Fruit fly (Drosophila melanogaster) whole organism, embryonic: Measurements from ENCODE around the gene cmb.

ENCODE experiments used
- ATbp ChIP-seq: fragments of 200-800 bp; sonication (Bioruptor generic); optimal IDR thresholded peaks from 2 replicates; lab custom pipeline; 2017; ENCODE audit warnings: missing biosample characterization, mild to moderate bottlenecking, missing genetic modification characterization, missing genetic modification reagents
- Adf1 ChIP-seq: fragments of 200-800 bp; sonication (Bioruptor generic); IDR thresholded peaks from 2 replicates; pipeline ENCODE4 v1.3.6; 2022; ENCODE audit warnings: missing biosample characterization, missing genetic modification characterization
- Asciz ChIP-seq: fragments of 200-800 bp; sonication (Bioruptor generic); optimal IDR thresholded peaks from 2 replicates; lab custom pipeline; 2017; ENCODE audit warnings: missing biosample characterization, mild to moderate bottlenecking, missing genetic modification characterization, missing genetic modification reagents
- BtbVII ChIP-seq: fragments of 200-800 bp; sonication (Bioruptor generic); optimal IDR thresholded peaks from 3 replicates; lab custom pipeline; 2017; ENCODE audit warnings: missing biosample characterization, mild to moderate bottlenecking, missing genetic modification characterization
- CG10543 ChIP-seq: fragments of 200-800 bp; sonication (Bioruptor generic); optimal IDR thresholded peaks from 3 replicates; lab custom pipeline; 2017; ENCODE audit warnings: missing biosample characterization, mild to moderate bottlenecking, missing genetic modification characterization, moderate library complexity
- CG11560 ChIP-seq: fragments of 200-800 bp; sonication (Bioruptor generic); IDR thresholded peaks from 3 replicates; pipeline ENCODE4 v1.3.6; 2022; ENCODE audit warnings: missing biosample characterization, missing genetic modification characterization
- CG14050 ChIP-seq: fragments of 200-800 bp; sonication (Bioruptor generic); IDR thresholded peaks from 3 replicates; pipeline ENCODE4 v1.3.6; 2022; ENCODE audit warnings: missing biosample characterization, missing genetic modification characterization
- CG14710 ChIP-seq: fragments of 200-800 bp; sonication (Bioruptor generic); optimal IDR thresholded peaks from 3 replicates; lab custom pipeline; 2019; ENCODE audit warnings: missing biosample characterization, mild to moderate bottlenecking, missing genetic modification characterization, moderate library complexity
- CG14860 ChIP-seq: fragments of 200-800 bp; sonication (Bioruptor generic); IDR thresholded peaks from 3 replicates; pipeline ENCODE4 v1.3.6; 2022; ENCODE audit warnings: missing biosample characterization, missing genetic modification characterization; ENCODE audit not compliant: partially characterized antibody
- CG14965 ChIP-seq: fragments of 200-800 bp; sonication (Bioruptor generic); optimal IDR thresholded peaks from 2 replicates; lab custom pipeline; 2016; ENCODE audit warnings: missing biosample characterization, missing genetic modification characterization, borderline replicate concordance
- CG17359 ChIP-seq: fragments of 200-800 bp; sonication (Bioruptor generic); optimal IDR thresholded peaks from 3 replicates; lab custom pipeline; 2018; ENCODE audit warnings: missing biosample characterization, mild to moderate bottlenecking, missing genetic modification characterization, moderate library complexity
- CG17385 ChIP-seq: fragments of 200-800 bp; sonication (Bioruptor generic); optimal IDR thresholded peaks from 3 replicates; lab custom pipeline; 2018; ENCODE audit warnings: missing biosample characterization, mild to moderate bottlenecking, missing genetic modification characterization
- CG17612 ChIP-seq: fragments of 200-800 bp; sonication (Bioruptor generic); IDR thresholded peaks from 2 replicates; pipeline ENCODE4 v1.3.6; 2022; ENCODE audit warnings: missing biosample characterization, missing genetic modification characterization
- CG1832 ChIP-seq: fragments of 200-800 bp; sonication (Bioruptor generic); optimal IDR thresholded peaks from 2 replicates; lab custom pipeline; 2017; ENCODE audit warnings: missing biosample characterization, mild to moderate bottlenecking, missing genetic modification characterization, inconsistent platforms
- CG18599 ChIP-seq: fragments of 200-800 bp; sonication (Bioruptor generic); optimal IDR thresholded peaks from 3 replicates; lab custom pipeline; 2017; ENCODE audit warnings: missing biosample characterization, missing genetic modification characterization, mild to moderate bottlenecking, moderate library complexity, missing genetic modification reagents
- CG2199 ChIP-seq: fragments of 200-800 bp; sonication (Bioruptor generic); IDR thresholded peaks from 3 replicates; pipeline ENCODE4 v1.3.6; 2022; ENCODE audit warnings: missing biosample characterization, missing genetic modification characterization
- CG3163 ChIP-seq: fragments of 200-800 bp; sonication (Bioruptor generic); optimal IDR thresholded peaks from 3 replicates; lab custom pipeline; 2016; ENCODE audit warnings: missing biosample characterization, missing genetic modification characterization
- CG43689 ChIP-seq: fragments of 200-800 bp; sonication (Bioruptor generic); IDR thresholded peaks from 2 replicates; pipeline ENCODE4 v1.3.6; 2022; ENCODE audit warnings: missing biosample characterization, missing genetic modification characterization
- CG6813 ChIP-seq: fragments of 200-800 bp; sonication (Bioruptor generic); optimal IDR thresholded peaks from 2 replicates; lab custom pipeline; 2017; ENCODE audit warnings: missing biosample characterization, missing genetic modification characterization, mild to moderate bottlenecking, moderate library complexity, missing genetic modification reagents
- CTCF ChIP-seq: fragments of 200-800 bp; sonication (Bioruptor generic); optimal IDR thresholded peaks from 2 replicates; lab custom pipeline; 2017; ENCODE audit warnings: missing biosample characterization, mild to moderate bottlenecking, missing genetic modification characterization, moderate library complexity
- D19A ChIP-seq: fragments of 200-800 bp; optimal IDR thresholded peaks from 3 replicates; lab custom pipeline; 2019; ENCODE audit warnings: missing biosample characterization, mild to moderate bottlenecking, missing genetic modification characterization, moderate library complexity
- Dek ChIP-seq: fragments of 200-800 bp; sonication (Bioruptor generic); optimal IDR thresholded peaks from 3 replicates; lab custom pipeline; 2019; ENCODE audit warnings: missing biosample characterization, mild to moderate bottlenecking, missing genetic modification characterization, moderate library complexity
- Drgx ChIP-seq: fragments of 200-800 bp; sonication (Bioruptor generic); IDR thresholded peaks from 2 replicates; pipeline ENCODE4 v1.3.6; 2022; ENCODE audit warnings: missing biosample characterization, missing genetic modification characterization
- Fer3 ChIP-seq: fragments of 200-800 bp; sonication (Bioruptor generic); optimal IDR thresholded peaks from 2 replicates; lab custom pipeline; 2018; ENCODE audit warnings: missing biosample characterization, mild to moderate bottlenecking, missing genetic modification characterization, moderate library complexity
- GATAe ChIP-seq: fragments of 200-800 bp; sonication (Bioruptor generic); conservative IDR thresholded peaks from 2 replicates; pipeline ENCODE4 v1.3.6; 2022; ENCODE audit warnings: missing biosample characterization, missing genetic modification characterization
- Hmx ChIP-seq: fragments of 200-800 bp; sonication (Bioruptor generic); optimal IDR thresholded peaks from 2 replicates; lab custom pipeline; 2016; ENCODE audit warnings: missing biosample characterization, missing genetic modification characterization
- Nf-YB ChIP-seq: fragments of 200-800 bp; sonication (Bioruptor generic); optimal IDR thresholded peaks from 3 replicates; lab custom pipeline; 2019; ENCODE audit warnings: missing biosample characterization, mild to moderate bottlenecking, missing genetic modification characterization, moderate library complexity
- Sox102F ChIP-seq: fragments of 200-800 bp; sonication (Bioruptor generic); optimal IDR thresholded peaks from 2 replicates; lab custom pipeline; 2018; ENCODE audit warnings: missing biosample characterization, mild to moderate bottlenecking, missing genetic modification characterization, moderate library complexity
- Trl ChIP-seq, 3 experiments: fragments of >200 bp in 2 of 3; fragments of 200-800 bp in 1 of 3; sonication (Bioruptor generic) in 1 of 3; optimal IDR thresholded peaks; 2 replicates in 1 of 3; 3 replicates in 2 of 3; lab custom pipeline; 2016 to 2017; ENCODE audit warnings: missing biosample characterization in 1 of 3, missing genetic modification characterization in 1 of 3
- ac ChIP-seq: fragments of 200-800 bp; sonication (Bioruptor generic); optimal IDR thresholded peaks from 3 replicates; lab custom pipeline; 2017; ENCODE audit warnings: missing biosample characterization, mild to moderate bottlenecking, missing genetic modification characterization
- ase ChIP-seq: fragments of 200-800 bp; sonication (Bioruptor generic); IDR thresholded peaks from 3 replicates; pipeline ENCODE4 v1.3.6; 2022; ENCODE audit warnings: missing biosample characterization, missing genetic modification characterization
- bigmax ChIP-seq: fragments of 200-800 bp; sonication (Bioruptor generic); optimal IDR thresholded peaks from 2 replicates; lab custom pipeline; 2018; ENCODE audit warnings: missing biosample characterization, mild to moderate bottlenecking, missing genetic modification characterization
- bsh ChIP-seq, 2 experiments: fragments of 200-800 bp; sonication (Bioruptor generic); optimal IDR thresholded peaks; 2 replicates each; lab custom pipeline; 2017 to 2018; ENCODE audit warnings: mild to moderate bottlenecking in 2 of 2, missing biosample characterization in 2 of 2, missing genetic modification characterization in 2 of 2, moderate library complexity in 1 of 2
- chinmo ChIP-seq: fragments of 200-800 bp; sonication (Bioruptor generic); IDR thresholded peaks from 4 replicates; pipeline ENCODE4 v1.3.6; 2022; ENCODE audit warnings: missing biosample characterization, missing genetic modification characterization; ENCODE audit not compliant: partially characterized antibody
- ci ChIP-seq: fragments of 200-800 bp; sonication (Bioruptor generic); IDR thresholded peaks from 3 replicates; pipeline ENCODE4 v1.3.6; 2022; ENCODE audit warnings: missing biosample characterization, missing genetic modification characterization
- crol ChIP-seq: fragments of 200-800 bp; sonication (Bioruptor generic); IDR thresholded peaks from 2 replicates; pipeline ENCODE4 v1.3.6; 2022; ENCODE audit warnings: missing biosample characterization, missing genetic modification characterization
- grn ChIP-seq: fragments of 200-800 bp; sonication (Bioruptor generic); optimal IDR thresholded peaks from 3 replicates; lab custom pipeline; 2017; ENCODE audit warnings: missing biosample characterization, missing genetic modification characterization
- hkb ChIP-seq, 2 experiments: fragments of 200-800 bp in 1 of 2; fragments of >200 bp in 1 of 2; sonication (Bioruptor generic) in 1 of 2; IDR thresholded peaks in 1 of 2; optimal IDR thresholded peaks in 1 of 2; 2 replicates each; pipeline versions ENCODE4 v1.3.6 to Lab custom; 2017 to 2022; ENCODE audit warnings: missing biosample characterization in 1 of 2, missing genetic modification characterization in 1 of 2
- kay ChIP-seq: fragments of 200-800 bp; sonication (Bioruptor generic); optimal IDR thresholded peaks from 2 replicates; lab custom pipeline; 2016; ENCODE audit warnings: missing biosample characterization, missing genetic modification characterization
- lbe ChIP-seq: fragments of 200-800 bp; sonication (Bioruptor generic); optimal IDR thresholded peaks from 2 replicates; lab custom pipeline; 2016; ENCODE audit warnings: missing biosample characterization, mild to moderate bottlenecking, missing genetic modification characterization
- nom ChIP-seq: fragments of 200-800 bp; sonication (Bioruptor generic); optimal IDR thresholded peaks from 2 replicates; lab custom pipeline; 2017; ENCODE audit warnings: missing biosample characterization, missing genetic modification characterization, mild to moderate bottlenecking, moderate library complexity, missing genetic modification reagents
- sqz ChIP-seq: fragments of 200-800 bp; sonication (Bioruptor generic); optimal IDR thresholded peaks from 3 replicates; lab custom pipeline; 2018; ENCODE audit warnings: missing biosample characterization, mild to moderate bottlenecking, missing genetic modification characterization
- sug ChIP-seq: fragments of 200-800 bp; optimal IDR thresholded peaks from 2 replicates; lab custom pipeline; 2019; ENCODE audit warnings: missing biosample characterization, mild to moderate bottlenecking, missing genetic modification characterization, moderate library complexity
- trh ChIP-seq: fragments of 200-800 bp; sonication (Bioruptor generic); optimal IDR thresholded peaks from 2 replicates; lab custom pipeline; 2016; ENCODE audit warnings: missing biosample characterization, missing genetic modification characterization

Gene cmb

DNA sequence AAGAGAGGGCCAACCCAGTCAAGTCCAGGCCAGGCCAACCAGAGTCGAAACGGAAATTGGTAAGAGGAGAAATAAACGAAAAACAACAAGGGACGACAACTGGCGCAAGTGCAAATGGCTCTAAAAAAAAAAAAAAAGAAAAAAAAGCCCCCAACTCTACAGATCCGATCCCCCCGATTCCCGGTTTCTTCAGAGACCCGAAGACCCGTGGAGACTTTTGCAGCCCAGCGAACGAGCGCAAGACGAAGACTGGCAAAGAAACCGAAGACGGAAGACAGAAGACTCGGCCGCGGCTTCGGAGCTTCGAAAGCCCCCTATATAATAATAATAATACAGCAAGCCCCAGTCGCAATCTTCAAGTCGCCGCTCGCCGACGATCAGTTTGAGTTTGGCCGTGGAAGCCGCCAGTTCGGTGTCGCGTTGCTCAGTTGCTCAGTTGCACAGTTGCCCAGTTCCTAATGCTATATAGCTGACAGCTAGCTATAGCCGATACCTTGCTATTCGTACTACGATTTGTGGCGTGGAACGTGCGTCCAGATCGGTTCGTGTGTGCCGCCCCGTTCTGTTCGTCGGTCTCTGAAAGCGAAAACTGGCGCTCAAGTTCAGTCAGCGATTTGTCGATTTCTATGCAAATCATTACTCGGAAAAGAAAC, 52.1 kb downstream of the cmb start (continued):
- TF ChIP-seq CG14860 (GFP tag; lab: Robert Waterston, UW): no peak

DNA sequence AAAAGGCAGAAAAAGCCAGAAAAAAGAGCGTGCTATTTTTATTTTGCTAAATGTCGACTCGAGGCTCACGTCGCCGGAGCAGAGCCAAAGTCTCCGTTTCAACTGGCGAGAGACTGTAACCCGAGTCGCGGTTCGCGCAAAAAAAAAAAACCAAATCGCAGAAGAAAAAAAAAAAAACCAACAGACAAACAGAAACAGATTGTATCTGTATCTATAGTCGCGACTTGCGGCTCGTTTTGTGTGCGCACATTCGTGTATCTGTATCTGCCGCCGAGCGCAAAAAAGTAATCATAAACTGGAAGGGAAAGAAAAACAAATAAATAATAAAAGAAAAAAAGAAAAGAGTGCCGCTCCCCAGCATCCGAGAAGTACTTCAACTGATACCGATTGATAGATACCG, 52.7 kb downstream of the cmb start:
- TF ChIP-seq CTCF (GFP tag; lab: Kevin White, UChicago): no peak
- TF ChIP-seq nom (GFP tag; lab: Kevin White, UChicago): peak; percentile 96
- no peak for TF ChIP-seq CG2199 (GFP tag; lab: Robert Waterston, UW)
- no peak for TF ChIP-seq CG17612 (GFP tag; lab: Robert Waterston, UW)
- TF ChIP-seq Dek (tag; lab: Kevin White, UChicago): no peak
- peak; percentile 49 for TF ChIP-seq grn (GFP tag; lab: Kevin White, UChicago)
- TF ChIP-seq CG17359: no peak
- peak; percentile 89 for TF ChIP-seq Drgx (GFP tag; lab: Robert Waterston, UW)
- no peak for TF ChIP-seq CG18599 (GFP tag; lab: Kevin White, UChicago)
- TF ChIP-seq CG3163 (GFP tag; lab: Kevin White, UChicago): no peak
- peak in 1 of 2 experiments; percentile 94 for TF ChIP-seq bsh (GFP tag; optimal IDR thresholded peaks at IDR 0.05; lab: Kevin White, UChicago)
- peak; percentile 16 for TF ChIP-seq lbe
- TF ChIP-seq Sox102F (GFP tag; lab: Kevin White, UChicago): no peak
- TF ChIP-seq GATAe (GFP tag; lab: Robert Waterston, UW): no peak
- TF ChIP-seq CG43689 (GFP tag; lab: Robert Waterston, UW): no peak
- no peak for TF ChIP-seq Hmx (GFP tag; lab: Kevin White, UChicago)
- no peak for TF ChIP-seq Adf1 (GFP tag; lab: Robert Waterston, UW)
- no peak for TF ChIP-seq CG14965
- TF ChIP-seq sug (tag; lab: Kevin White, UChicago): no peak

DNA sequence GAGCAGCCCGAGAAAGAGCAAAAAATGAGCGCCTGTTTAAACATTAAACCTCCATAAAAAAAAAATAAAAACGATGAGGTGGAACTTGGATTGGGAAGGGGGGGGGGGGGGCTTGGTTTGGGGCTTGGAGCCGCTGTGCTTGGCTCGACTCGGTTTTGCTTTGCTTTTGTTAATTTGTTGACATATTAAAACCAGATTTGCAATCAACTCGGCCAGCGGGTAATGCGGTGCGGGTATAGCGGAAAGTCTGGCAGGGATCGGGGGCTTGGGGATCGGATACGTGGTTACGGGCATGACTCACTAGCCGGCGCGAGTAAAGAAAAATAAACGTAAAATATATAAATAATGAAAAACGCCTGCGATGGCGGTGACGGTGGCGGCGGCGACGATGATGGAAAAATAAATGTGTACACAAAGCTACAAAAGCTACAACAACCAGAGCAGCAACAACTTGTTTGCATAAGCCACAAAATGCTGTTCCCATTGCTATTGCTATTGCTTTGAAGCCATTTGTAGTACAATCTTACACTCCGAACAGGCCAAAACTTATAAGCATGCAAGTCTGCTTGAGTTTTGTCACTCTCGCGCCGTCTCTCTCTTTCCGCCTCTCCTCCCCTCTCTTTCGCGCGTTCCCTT, 55.4 kb downstream of the cmb start:
- TF ChIP-seq CG14965 (no peak), sqz (no peak), CG10543 (GFP tag; lab: Kevin White, UChicago) (peak; percentile 20), kay (GFP tag; lab: Kevin White, UChicago) (peak; percentile 30), Asciz (GFP tag; lab: Kevin White, UChicago) (no peak), CG14050 (no peak), CG14710 (no peak), crol (GFP tag; lab: Robert Waterston, UW) (peak; percentile 44; the same call in 1 of the 2 replicates), CG6813 (GFP tag; lab: Kevin White, UChicago) (no peak), CG1832 (GFP tag; lab: Kevin White, UChicago) (peak; percentile 24), bigmax (GFP tag; lab: Kevin White, UChicago) (no peak), chinmo (GFP tag; lab: Robert Waterston, UW) (0 out of 4 replicates have a peak, but pooled peaks have one; percentile 74), CG17385 (GFP tag; lab: Kevin White, UChicago) (peak; percentile 5), trh (GFP tag; lab: Kevin White, UChicago) (no peak), Nf-YB (GFP tag; lab: Kevin White, UChicago) (no peak), Trl (optimal IDR thresholded peaks at IDR 0.05; lab: Kevin White, UChicago) (peak in 1 of 2 experiments; percentile 23), Trl (GFP tag; optimal IDR thresholded peaks at IDR 0.05; lab: Kevin White, UChicago) (no peak), ase (0 out of 3 replicates have a peak, but pooled peaks have one; percentile 9), ci (GFP tag; lab: Robert Waterston, UW) (0 out of 3 replicates have a peak, but pooled peaks have one; percentile 64), ATbp (GFP tag; lab: Kevin White, UChicago) (peak; percentile 63), CG11560 (no peak), ac (GFP tag; lab: Kevin White, UChicago) (no peak), BtbVII (GFP tag; lab: Kevin White, UChicago) (peak; percentile 19), hkb (optimal IDR thresholded peaks at IDR 0.05; lab: Kevin White, UChicago) (no peak), hkb (GFP tag; IDR thresholded peaks at IDR 0.05; lab: Robert Waterston, UW) (peak; percentile 48; the same call in 1 of the 2 replicates), D19A (no peak), Fer3 (tag; lab: Kevin White, UChicago) (no peak)
